Fruit fly (Drosophila melanogaster) whole organism, embryonic: ENCODE measurements around the gene sea.

ENCODE experiments used
- B-H2 ChIP-seq: fragments of 200-800 bp; sonication (Bioruptor generic); optimal IDR thresholded peaks from 2 replicates; lab custom pipeline; 2018; ENCODE audit warnings: missing biosample characterization, mild to moderate bottlenecking, missing genetic modification characterization
- BEAF-32 ChIP-seq: fragments of 200-800 bp; sonication (Bioruptor generic); optimal IDR thresholded peaks from 3 replicates; lab custom pipeline; 2017; ENCODE audit warnings: missing biosample characterization, missing genetic modification characterization, mild to moderate bottlenecking, moderate library complexity, missing genetic modification reagents
- CG10654 ChIP-seq: fragments of 200-800 bp; sonication (Bioruptor generic); optimal IDR thresholded peaks from 2 replicates; lab custom pipeline; 2016; ENCODE audit warnings: missing biosample characterization, missing genetic modification characterization
- CG11398 ChIP-seq: fragments of 200-800 bp; sonication (Bioruptor generic); optimal IDR thresholded peaks from 2 replicates; lab custom pipeline; 2016; ENCODE audit warnings: missing biosample characterization, missing genetic modification characterization
- CG1602 ChIP-seq: fragments of 200-800 bp; sonication (Bioruptor generic); optimal IDR thresholded peaks from 3 replicates; lab custom pipeline; 2016; ENCODE audit warnings: missing biosample characterization, missing genetic modification characterization
- CG34224 ChIP-seq: fragments of 200-800 bp; sonication (Bioruptor generic); IDR thresholded peaks from 3 replicates; pipeline ENCODE4 v1.3.6; 2022; ENCODE audit warnings: missing biosample characterization, missing genetic modification characterization; ENCODE audit not compliant: partially characterized antibody
- CG3847 ChIP-seq: fragments of 200-800 bp; sonication (Bioruptor generic); IDR thresholded peaks from 2 replicates; pipeline ENCODE4 v1.3.6; 2022; ENCODE audit warnings: missing biosample characterization, missing genetic modification characterization
- CG7357 ChIP-seq: fragments of 200-800 bp; sonication (Bioruptor generic); IDR thresholded peaks from 3 replicates; pipeline ENCODE4 v1.3.6; 2022; ENCODE audit warnings: missing biosample characterization, missing genetic modification characterization
- CG9876 ChIP-seq: fragments of 200-800 bp; sonication (Bioruptor generic); optimal IDR thresholded peaks from 2 replicates; lab custom pipeline; 2016; ENCODE audit warnings: missing biosample characterization, missing genetic modification characterization
- CHES-1-like ChIP-seq: fragments of 200-800 bp; sonication (Bioruptor generic); optimal IDR thresholded peaks from 2 replicates; lab custom pipeline; 2016; ENCODE audit warnings: missing biosample characterization, missing genetic modification characterization
- CoRest ChIP-seq: fragments of 200-800 bp; sonication (Bioruptor generic); optimal IDR thresholded peaks from 3 replicates; lab custom pipeline; 2018; ENCODE audit warnings: missing biosample characterization, mild to moderate bottlenecking, missing genetic modification characterization, moderate library complexity
- D ChIP-seq, 2 experiments: fragments of 200-800 bp in 1 of 2; fragments of >200 bp in 1 of 2; sonication (Bioruptor generic) in 1 of 2; optimal IDR thresholded peaks; 2 replicates in 1 of 2; 3 replicates in 1 of 2; lab custom pipeline; 2017; ENCODE audit warnings: mild to moderate bottlenecking in 1 of 2, missing biosample characterization in 1 of 2, missing genetic modification characterization in 1 of 2, missing genetic modification reagents in 1 of 2
- Dll ChIP-seq: fragments of 200-800 bp; sonication (Bioruptor generic); IDR thresholded peaks from 4 replicates; pipeline ENCODE4 v1.3.6; 2022; ENCODE audit warnings: missing biosample characterization, missing genetic modification characterization; ENCODE audit not compliant: partially characterized antibody
- Doc2 ChIP-seq: fragments of 200-800 bp; sonication (Bioruptor generic); IDR thresholded peaks from 2 replicates; pipeline ENCODE4 v1.3.6; 2022; ENCODE audit warnings: missing biosample characterization, missing genetic modification characterization
- ERR ChIP-seq: fragments of 200-800 bp; sonication (Bioruptor generic); optimal IDR thresholded peaks from 2 replicates; lab custom pipeline; 2016; ENCODE audit warnings: missing biosample characterization, missing genetic modification characterization
- Fer1 ChIP-seq: fragments of 200-800 bp; sonication (Bioruptor generic); optimal IDR thresholded peaks from 2 replicates; lab custom pipeline; 2017; ENCODE audit warnings: missing biosample characterization, mild to moderate bottlenecking, missing genetic modification characterization
- HHEX ChIP-seq: fragments of 200-800 bp; sonication (Bioruptor generic); optimal IDR thresholded peaks from 3 replicates; lab custom pipeline; 2017; ENCODE audit warnings: missing biosample characterization, mild to moderate bottlenecking, missing genetic modification characterization, missing genetic modification reagents
- HLH54F ChIP-seq: fragments of 200-800 bp; sonication (Bioruptor generic); optimal IDR thresholded peaks from 3 replicates; lab custom pipeline; 2016; ENCODE audit warnings: missing biosample characterization, missing genetic modification characterization
- Hr3 ChIP-seq: fragments of 200-800 bp; sonication (Bioruptor generic); optimal IDR thresholded peaks from 3 replicates; lab custom pipeline; 2016; ENCODE audit warnings: missing biosample characterization, missing genetic modification characterization
- Ravus ChIP-seq: fragments of 200-800 bp; sonication (Bioruptor generic); IDR thresholded peaks from 2 replicates; pipeline ENCODE4 v1.3.6; 2022; ENCODE audit warnings: missing biosample characterization, missing genetic modification characterization
- Rfx ChIP-seq: fragments of 200-800 bp; sonication (Bioruptor generic); IDR thresholded peaks from 2 replicates; pipeline ENCODE4 v1.3.6; 2022; ENCODE audit warnings: missing biosample characterization, missing genetic modification characterization
- Sox102F ChIP-seq: fragments of 200-800 bp; sonication (Bioruptor generic); optimal IDR thresholded peaks from 2 replicates; lab custom pipeline; 2018; ENCODE audit warnings: missing biosample characterization, mild to moderate bottlenecking, missing genetic modification characterization, moderate library complexity
- Sry-β ChIP-seq: fragments of 200-800 bp; sonication (Bioruptor generic); optimal IDR thresholded peaks from 2 replicates; lab custom pipeline; 2018; ENCODE audit warnings: missing biosample characterization, mild to moderate bottlenecking, missing genetic modification characterization, moderate library complexity
- Sry-δ ChIP-seq: fragments of 200-800 bp; sonication (Bioruptor generic); optimal IDR thresholded peaks from 2 replicates; lab custom pipeline; 2016; ENCODE audit warnings: missing biosample characterization, missing genetic modification characterization
- Stat92E ChIP-seq, 3 experiments: fragments of >200 bp in 2 of 3; fragments of 200-800 bp in 1 of 3; sonication (Bioruptor generic) in 1 of 3; optimal IDR thresholded peaks; 2 replicates each; lab custom pipeline; 2017 to 2019; ENCODE audit warnings: missing biosample characterization in 3 of 3, missing genetic modification characterization in 3 of 3, mild to moderate bottlenecking in 1 of 3, moderate library complexity in 1 of 3
- Taf1 ChIP-seq: fragments of 200-800 bp; sonication (Bioruptor generic); IDR thresholded peaks from 2 replicates; pipeline ENCODE4 v1.3.6; 2022; ENCODE audit warnings: missing biosample characterization, missing genetic modification characterization
- Tbp ChIP-seq: fragments of >200 bp; optimal IDR thresholded peaks from 2 replicates; lab custom pipeline; 2018; ENCODE audit warnings: missing biosample characterization, missing genetic modification characterization
- Vsx1 ChIP-seq: fragments of 200-800 bp; sonication (Bioruptor generic); optimal IDR thresholded peaks from 2 replicates; lab custom pipeline; 2017; ENCODE audit warnings: missing biosample characterization, mild to moderate bottlenecking, missing genetic modification characterization, missing genetic modification reagents
- YL-1 ChIP-seq: fragments of 200-800 bp; sonication (Bioruptor generic); optimal IDR thresholded peaks from 3 replicates; lab custom pipeline; 2017; ENCODE audit warnings: missing biosample characterization, mild to moderate bottlenecking, missing genetic modification characterization
- bab2 ChIP-seq: fragments of 200-800 bp; sonication (Bioruptor generic); optimal IDR thresholded peaks from 2 replicates; lab custom pipeline; 2016; ENCODE audit warnings: missing biosample characterization, missing genetic modification characterization
- bcd ChIP-seq: fragments of 200-800 bp; sonication (Bioruptor generic); optimal IDR thresholded peaks from 2 replicates; lab custom pipeline; 2017; ENCODE audit warnings: missing biosample characterization, mild to moderate bottlenecking, missing genetic modification characterization
- cato ChIP-seq: fragments of 200-800 bp; sonication (Bioruptor generic); optimal IDR thresholded peaks from 2 replicates; lab custom pipeline; 2016; ENCODE audit warnings: missing biosample characterization, missing genetic modification characterization, borderline replicate concordance
- crp ChIP-seq, 2 experiments: fragments of 200-800 bp; sonication (Bioruptor generic); optimal IDR thresholded peaks; 2 replicates in 1 of 2; 3 replicates in 1 of 2; lab custom pipeline; 2017; ENCODE audit warnings: missing biosample characterization in 2 of 2, missing genetic modification characterization in 2 of 2, mild to moderate bottlenecking in 1 of 2, moderate library complexity in 1 of 2
- dimm ChIP-seq: fragments of 200-800 bp; sonication (Bioruptor generic); IDR thresholded peaks from 2 replicates; pipeline ENCODE4 v1.3.6; 2022; ENCODE audit warnings: missing biosample characterization, missing genetic modification characterization
- dm ChIP-seq: fragments of 200-800 bp; sonication (Bioruptor generic); optimal IDR thresholded peaks from 3 replicates; lab custom pipeline; 2016; ENCODE audit warnings: missing biosample characterization, missing genetic modification characterization
- dmrt99B ChIP-seq: fragments of 200-800 bp; sonication (Bioruptor generic); optimal IDR thresholded peaks from 2 replicates; lab custom pipeline; 2018; ENCODE audit warnings: missing biosample characterization, mild to moderate bottlenecking, missing genetic modification characterization, moderate library complexity
- dpn ChIP-seq, 2 experiments: fragments of 200-800 bp; sonication (Bioruptor generic); optimal IDR thresholded peaks; 3 replicates each; lab custom pipeline; 2016; ENCODE audit warnings: missing biosample characterization in 2 of 2, missing genetic modification characterization in 2 of 2
- en ChIP-seq: fragments of 200-800 bp; sonication (Bioruptor generic); optimal IDR thresholded peaks from 2 replicates; lab custom pipeline; 2016; ENCODE audit warnings: missing biosample characterization, missing genetic modification characterization
- kah ChIP-seq: fragments of 200-800 bp; sonication (Bioruptor generic); optimal IDR thresholded peaks from 2 replicates; lab custom pipeline; 2018; ENCODE audit warnings: missing biosample characterization, mild to moderate bottlenecking, missing genetic modification characterization
- lola ChIP-seq, 3 experiments: fragments of >200 bp in 2 of 3; fragments of 200-800 bp in 1 of 3; sonication (Bioruptor generic) in 1 of 3; optimal IDR thresholded peaks; 2 replicates each; lab custom pipeline; 2017 to 2019; ENCODE audit warnings: missing biosample characterization in 3 of 3, missing genetic modification characterization in 3 of 3, mild to moderate bottlenecking in 1 of 3, moderate library complexity in 1 of 3
- maf-S ChIP-seq: fragments of 200-800 bp; sonication (Bioruptor generic); optimal IDR thresholded peaks from 2 replicates; lab custom pipeline; 2016; ENCODE audit warnings: missing biosample characterization, missing genetic modification characterization
- odd ChIP-seq: fragments of 200-800 bp; sonication (Bioruptor generic); optimal IDR thresholded peaks from 2 replicates; lab custom pipeline; 2017; ENCODE audit warnings: missing biosample characterization, mild to moderate bottlenecking, missing genetic modification characterization
- pum ChIP-seq: fragments of 200-800 bp; sonication (Bioruptor generic); optimal IDR thresholded peaks from 2 replicates; lab custom pipeline; 2016; ENCODE audit warnings: missing biosample characterization, missing genetic modification characterization
- slp2 ChIP-seq: fragments of 200-800 bp; sonication (Bioruptor generic); optimal IDR thresholded peaks from 2 replicates; lab custom pipeline; 2016; ENCODE audit warnings: missing biosample characterization, missing genetic modification characterization
- sob ChIP-seq: fragments of 200-800 bp; sonication (Bioruptor generic); IDR thresholded peaks from 2 replicates; pipeline ENCODE4 v1.3.6; 2022; ENCODE audit warnings: missing biosample characterization, missing genetic modification characterization
- trem ChIP-seq: fragments of 200-800 bp; optimal IDR thresholded peaks from 3 replicates; lab custom pipeline; 2019; ENCODE audit warnings: missing biosample characterization, mild to moderate bottlenecking, missing genetic modification characterization, moderate library complexity
- usp ChIP-seq: fragments of >200 bp; optimal IDR thresholded peaks from 2 replicates; lab custom pipeline; 2017; ENCODE audit warnings: missing biosample characterization, missing genetic modification characterization
- zen2 ChIP-seq: fragments of 200-800 bp; sonication (Bioruptor generic); IDR thresholded peaks from 3 replicates; pipeline ENCODE4 v1.3.6; 2022; ENCODE audit warnings: missing biosample characterization, missing genetic modification characterization; ENCODE audit not compliant: partially characterized antibody

The sea gene

DNA sequence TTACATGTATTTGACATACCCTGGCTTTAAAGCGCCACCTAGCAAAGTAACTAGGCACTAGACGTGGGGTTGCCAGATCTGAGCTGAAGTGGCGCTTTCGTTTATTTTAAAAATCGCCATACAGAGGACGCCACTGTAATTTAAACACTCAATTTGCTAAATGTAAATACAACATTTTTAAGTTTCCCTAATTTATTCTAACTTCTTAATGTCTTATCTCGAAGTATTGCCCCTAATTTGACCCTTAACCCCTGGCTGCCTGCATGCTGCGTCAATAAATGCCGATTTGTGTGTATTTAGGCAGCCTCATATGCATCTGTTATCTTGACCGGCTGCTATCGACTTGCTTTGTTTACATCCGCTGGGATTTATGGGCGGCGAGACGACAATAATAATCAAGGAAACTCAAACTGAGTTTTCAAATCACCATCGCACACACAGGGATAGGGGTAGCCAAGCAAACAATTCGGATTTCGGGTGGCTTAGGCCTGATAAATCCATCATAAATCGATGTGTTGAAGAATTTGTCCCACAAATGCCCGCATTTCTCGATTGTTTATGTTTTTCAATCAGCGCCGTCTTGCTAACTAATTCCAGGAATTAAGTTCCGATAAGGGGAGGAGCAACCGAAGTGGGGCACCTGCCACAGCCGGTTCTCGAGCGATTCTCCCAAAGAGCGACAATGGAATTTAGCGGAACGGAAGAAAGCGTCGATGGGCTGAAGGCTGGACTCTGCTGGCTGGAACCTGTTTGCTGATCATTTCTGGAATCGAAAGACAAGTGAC, 46.6 kb upstream of the sea start (continued):
- TF ChIP-seq Ravus (GFP tag; lab: Robert Waterston, UW) = no peak; the same call in 1 of the 2 replicates
- peak; percentile 88 for TF ChIP-seq Rfx (GFP tag; lab: Robert Waterston, UW)
- peak; percentile 76 for TF ChIP-seq Sox102F (GFP tag; lab: Kevin White, UChicago)
- TF ChIP-seq HHEX (GFP tag; lab: Kevin White, UChicago) = peak; percentile 31
- peak; percentile 4 for TF ChIP-seq ERR (GFP tag; lab: Kevin White, UChicago)
- TF ChIP-seq CG3847 (GFP tag; lab: Robert Waterston, UW) = peak; percentile 67
- TF ChIP-seq CG34224 = no peak
- peak; percentile 46 for TF ChIP-seq dmrt99B (tag; lab: Kevin White, UChicago)
- peak; percentile 16 for TF ChIP-seq BEAF-32
- TF ChIP-seq cato (GFP tag; lab: Kevin White, UChicago) = peak; percentile 52
- peak; percentile 15 for TF ChIP-seq CG10654 (GFP tag; lab: Kevin White, UChicago)
- TF ChIP-seq Fer1 = peak; percentile 43
- peak; percentile 24 for TF ChIP-seq slp2 (GFP tag; lab: Kevin White, UChicago)
- TF ChIP-seq Stat92E (GFP tag; optimal IDR thresholded peaks at IDR 0.05; lab: Kevin White, UChicago) = peak in 1 of 3 experiments; percentile 44
- TF ChIP-seq bab2 (GFP tag; lab: Kevin White, UChicago) = peak; percentile 76
- no peak for TF ChIP-seq CG7357
- TF ChIP-seq HLH54F (GFP tag; lab: Kevin White, UChicago) = peak; percentile 42
- TF ChIP-seq Taf1 = no peak
- TF ChIP-seq Doc2 (GFP tag; lab: Robert Waterston, UW) = no peak
- no peak for TF ChIP-seq dimm (GFP tag; lab: Robert Waterston, UW)
- TF ChIP-seq Vsx1 = no peak
- peak; percentile 74 for TF ChIP-seq CG9876 (GFP tag; lab: Kevin White, UChicago)
- TF ChIP-seq bcd (GFP tag; lab: Kevin White, UChicago) = peak; percentile 65
- peak; percentile 40 for TF ChIP-seq B-H2
- TF ChIP-seq YL-1 (GFP tag; lab: Kevin White, UChicago) = peak; percentile 16
- no peak for TF ChIP-seq usp (GFP tag; lab: Kevin White, UChicago)
- no peak for TF ChIP-seq D (optimal IDR thresholded peaks at IDR 0.05; lab: Kevin White, UChicago)
- peak; percentile 29 for TF ChIP-seq D (GFP tag; optimal IDR thresholded peaks at IDR 0.05; lab: Kevin White, UChicago)
- peak; percentile 24 for TF ChIP-seq Sry-δ
- peak; percentile 49 for TF ChIP-seq pum
- TF ChIP-seq Dll (GFP tag; lab: Robert Waterston, UW) = no peak
- TF ChIP-seq maf-S (GFP tag; lab: Kevin White, UChicago) = peak; percentile 18
- TF ChIP-seq CHES-1-like (GFP tag; lab: Kevin White, UChicago) = no peak
- no peak for TF ChIP-seq zen2 (GFP tag; lab: Robert Waterston, UW)
- TF ChIP-seq odd = no peak
- no peak for TF ChIP-seq crp (GFP tag; optimal IDR thresholded peaks at IDR 0.05; lab: Kevin White, UChicago)
- TF ChIP-seq kah (GFP tag; lab: Kevin White, UChicago) = no peak
- TF ChIP-seq sob (GFP tag; lab: Robert Waterston, UW) = peak; percentile 81
- TF ChIP-seq en (GFP tag; lab: Kevin White, UChicago) = no peak
- TF ChIP-seq dpn (GFP tag; optimal IDR thresholded peaks at IDR 0.05; lab: Kevin White, UChicago) = peak; percentile 77 to 79
- TF ChIP-seq CG1602 = peak; percentile 78
- TF ChIP-seq Tbp (GFP tag; lab: Kevin White, UChicago) = no peak
- TF ChIP-seq dm (GFP tag; lab: Kevin White, UChicago) = peak; percentile 24
- peak; percentile 72 for TF ChIP-seq CoRest
- TF ChIP-seq trem = peak; percentile 60
- TF ChIP-seq CG11398 (GFP tag; lab: Kevin White, UChicago) = peak; percentile 45
- no peak for TF ChIP-seq Sry-β (GFP tag; lab: Kevin White, UChicago)
- TF ChIP-seq lola (GFP tag; optimal IDR thresholded peaks at IDR 0.05; lab: Kevin White, UChicago) = peak in 1 of 3 experiments; percentile 32
- peak; percentile 78 for TF ChIP-seq Hr3 (GFP tag; lab: Kevin White, UChicago)
